Worm (Caenorhabditis elegans) whole organism, mixed stage, embryonic: ENCODE measurements around the gene lim-4.
A peak's percentile ranks its signal among the peaks of the same experiment; 100 is the strongest.

Experiments
- M03D4.4 ChIP-seq: sonication (generic microtip); optimal IDR thresholded peaks from 2 replicates; lab custom pipeline; 2017; ENCODE audit warnings: mild to moderate bottlenecking, missing genetic modification characterization, missing compliant biosample characterization
- bed-3 ChIP-seq: fragments of 200-800 bp; sonication (Bioruptor generic); optimal IDR thresholded peaks from 3 replicates; lab custom pipeline; 2018; ENCODE audit warnings: mild to moderate bottlenecking, missing genetic modification characterization, moderate library complexity, missing compliant biosample characterization
- ceh-39 ChIP-seq: fragments of 150-350 bp; optimal IDR thresholded peaks from 2 replicates; lab custom pipeline; 2014; ENCODE audit warnings: missing biosample characterization, missing genetic modification characterization
- ceh-43 ChIP-seq: fragments of 200-800 bp; sonication (Bioruptor generic); optimal IDR thresholded peaks from 2 replicates; lab custom pipeline; 2018; ENCODE audit warnings: mild to moderate bottlenecking, missing genetic modification characterization, moderate library complexity, missing compliant biosample characterization
- ces-1 ChIP-seq: fragments of 150-350 bp; optimal IDR thresholded peaks from 2 replicates; lab custom pipeline; 2014; ENCODE audit warnings: missing biosample characterization, missing genetic modification reagents, missing genetic modification characterization
- cnd-1 ChIP-seq: fragments of 200-800 bp; sonication (Bioruptor generic); optimal IDR thresholded peaks from 2 replicates; lab custom pipeline; 2018; ENCODE audit warnings: mild to moderate bottlenecking, missing genetic modification characterization, missing compliant biosample characterization
- drap-1 ChIP-seq: fragments of 200-800 bp; sonication (Bioruptor generic); optimal IDR thresholded peaks from 3 replicates; lab custom pipeline; 2018; ENCODE audit warnings: mild to moderate bottlenecking, missing genetic modification characterization, missing compliant biosample characterization
- elt-3 ChIP-seq: fragments of 150-350 bp; optimal IDR thresholded peaks from 2 replicates; lab custom pipeline; 2014; ENCODE audit warnings: missing biosample characterization, missing genetic modification characterization
- ham-2 ChIP-seq: fragments of 200-800 bp; sonication (Bioruptor generic); optimal IDR thresholded peaks from 2 replicates; lab custom pipeline; 2018; ENCODE audit warnings: mild to moderate bottlenecking, missing genetic modification characterization, missing compliant biosample characterization
- hlh-1 ChIP-seq: fragments of 150-350 bp; optimal IDR thresholded peaks from 2 replicates; lab custom pipeline; 2014; ENCODE audit warnings: missing biosample characterization, missing genetic modification reagents, missing genetic modification characterization
- lin-13 ChIP-seq: fragments of 150-350 bp; optimal IDR thresholded peaks from 2 replicates; lab custom pipeline; 2014; ENCODE audit warnings: missing biosample characterization, missing genetic modification characterization
- lin-32 ChIP-seq: fragments of 200-800 bp; sonication (Bioruptor generic); optimal IDR thresholded peaks from 2 replicates; lab custom pipeline; 2018; ENCODE audit warnings: mild to moderate bottlenecking, missing genetic modification characterization, missing compliant biosample characterization
- lsy-2 ChIP-seq: fragments of 150-350 bp; optimal IDR thresholded peaks from 2 replicates; lab custom pipeline; 2014; ENCODE audit warnings: missing biosample characterization, missing genetic modification characterization
- mab-5 ChIP-seq: fragments of 150-350 bp; optimal IDR thresholded peaks from 2 replicates; lab custom pipeline; 2014; ENCODE audit warnings: missing biosample characterization, missing genetic modification characterization
- mep-1 ChIP-seq: fragments of 150-350 bp; optimal IDR thresholded peaks from 2 replicates; lab custom pipeline; 2017; ENCODE audit warnings: missing biosample characterization, missing genetic modification reagents, missing genetic modification characterization, inconsistent platforms
- nhr-12 ChIP-seq: fragments of 150-350 bp; optimal IDR thresholded peaks from 2 replicates; lab custom pipeline; 2014; ENCODE audit warnings: missing biosample characterization, missing genetic modification characterization
- nhr-2 ChIP-seq: fragments of 150-350 bp; optimal IDR thresholded peaks from 2 replicates; lab custom pipeline; 2014; ENCODE audit warnings: missing biosample characterization, missing genetic modification characterization
- nhr-237 ChIP-seq: fragments of 150-350 bp; optimal IDR thresholded peaks from 2 replicates; lab custom pipeline; 2014; ENCODE audit warnings: missing biosample characterization, missing genetic modification characterization
- nhr-28 ChIP-seq: fragments of 150-350 bp; optimal IDR thresholded peaks from 2 replicates; lab custom pipeline; 2014; ENCODE audit warnings: missing biosample characterization, missing genetic modification characterization
- nhr-76 ChIP-seq: sonication (generic microtip); optimal IDR thresholded peaks from 2 replicates; lab custom pipeline; 2017; ENCODE audit warnings: missing biosample characterization, missing genetic modification characterization
- pha-4 ChIP-seq: fragments of 150-350 bp; optimal IDR thresholded peaks from 2 replicates; lab custom pipeline; 2018; ENCODE audit warnings: missing biosample characterization, missing genetic modification reagents, missing genetic modification characterization
- sem-2 ChIP-seq: fragments of 200-800 bp; sonication (Bioruptor generic); optimal IDR thresholded peaks from 2 replicates; lab custom pipeline; 2018; ENCODE audit warnings: mild to moderate bottlenecking, missing genetic modification characterization, missing compliant biosample characterization
- snpc-4 ChIP-seq: fragments of 150-350 bp; optimal IDR thresholded peaks from 2 replicates; lab custom pipeline; 2014; ENCODE audit warnings: missing biosample characterization, missing genetic modification characterization
- sptf-1 ChIP-seq: sonication (generic microtip); optimal IDR thresholded peaks from 2 replicates; lab custom pipeline; 2017; ENCODE audit warnings: mild to moderate bottlenecking, missing genetic modification characterization, moderate library complexity, missing compliant biosample characterization
- unc-120 ChIP-seq: sonication (generic microtip); optimal IDR thresholded peaks from 2 replicates; lab custom pipeline; 2017; ENCODE audit warnings: missing genetic modification characterization, missing compliant biosample characterization; ENCODE audit not compliant: poor library complexity, severe bottlenecking
- unc-39 ChIP-seq: fragments of 150-350 bp; optimal IDR thresholded peaks from 2 replicates; lab custom pipeline; 2014; ENCODE audit warnings: missing biosample characterization, missing genetic modification characterization
- unc-62 ChIP-seq: fragments of 150-350 bp; optimal IDR thresholded peaks from 2 replicates; lab custom pipeline; 2014; ENCODE audit warnings: missing biosample characterization, missing genetic modification reagents, missing genetic modification characterization
- zip-8 ChIP-seq: fragments of 150-350 bp; optimal IDR thresholded peaks from 2 replicates; lab custom pipeline; 2014; ENCODE audit warnings: missing biosample characterization, missing genetic modification characterization
- ztf-11 ChIP-seq: fragments of 150-350 bp; optimal IDR thresholded peaks from 2 replicates; lab custom pipeline; 2014; ENCODE audit warnings: missing biosample characterization, missing genetic modification characterization

lim-4 gene

DNA sequence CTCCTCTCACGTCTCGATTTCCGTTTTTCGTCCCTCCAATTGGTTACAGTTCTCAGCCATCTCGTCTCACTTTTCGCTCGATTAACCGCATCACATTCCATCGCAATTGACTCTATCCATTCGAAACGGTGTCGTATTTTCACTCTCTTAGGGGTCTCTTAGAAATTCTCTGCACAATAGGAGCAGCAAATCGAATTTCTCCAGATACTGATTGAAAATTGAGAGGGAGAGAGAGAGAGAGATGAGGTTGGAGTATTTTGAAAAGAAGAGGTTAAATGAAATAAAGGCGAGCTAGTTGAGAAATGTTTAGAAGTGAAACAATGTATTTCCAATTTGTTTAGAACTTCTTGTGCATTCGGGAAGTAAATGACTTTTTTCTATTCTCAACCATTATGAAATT lies 28.0 kb upstream of the lim-4 start:
- TF ChIP-seq ces-1 (GFP tag; lab: Kevin White, UChicago) (peak; percentile 96), nhr-237 (tag; lab: Kevin White, UChicago) (no peak)

- no peak for TF ChIP-seq bed-3
- no peak for TF ChIP-seq ceh-43 (GFP tag; lab: Kevin White, UChicago)
- no peak for TF ChIP-seq ces-1 (GFP tag; lab: Kevin White, UChicago)
- TF ChIP-seq nhr-28, result no peak
- no peak for TF ChIP-seq ham-2
- TF ChIP-seq cnd-1, result no peak
- peak; percentile 20 for TF ChIP-seq sptf-1 (tag; lab: Kevin White, UChicago)
- TF ChIP-seq unc-62 (GFP tag; lab: Kevin White, UChicago), result peak; percentile 76
- TF ChIP-seq unc-120 (tag; lab: Kevin White, UChicago), result peak; percentile 81
- TF ChIP-seq snpc-4, result no peak
- TF ChIP-seq hlh-1 (tag; lab: Kevin White, UChicago), result peak; percentile 100
- peak; percentile 42 for TF ChIP-seq M03D4.4 (tag; lab: Kevin White, UChicago)
- TF ChIP-seq nhr-76 (tag; lab: Kevin White, UChicago), result no peak
Observed at ce11 chrX:3900715-3901114, 27.4 kb upstream of the lim-4 start.

DNA sequence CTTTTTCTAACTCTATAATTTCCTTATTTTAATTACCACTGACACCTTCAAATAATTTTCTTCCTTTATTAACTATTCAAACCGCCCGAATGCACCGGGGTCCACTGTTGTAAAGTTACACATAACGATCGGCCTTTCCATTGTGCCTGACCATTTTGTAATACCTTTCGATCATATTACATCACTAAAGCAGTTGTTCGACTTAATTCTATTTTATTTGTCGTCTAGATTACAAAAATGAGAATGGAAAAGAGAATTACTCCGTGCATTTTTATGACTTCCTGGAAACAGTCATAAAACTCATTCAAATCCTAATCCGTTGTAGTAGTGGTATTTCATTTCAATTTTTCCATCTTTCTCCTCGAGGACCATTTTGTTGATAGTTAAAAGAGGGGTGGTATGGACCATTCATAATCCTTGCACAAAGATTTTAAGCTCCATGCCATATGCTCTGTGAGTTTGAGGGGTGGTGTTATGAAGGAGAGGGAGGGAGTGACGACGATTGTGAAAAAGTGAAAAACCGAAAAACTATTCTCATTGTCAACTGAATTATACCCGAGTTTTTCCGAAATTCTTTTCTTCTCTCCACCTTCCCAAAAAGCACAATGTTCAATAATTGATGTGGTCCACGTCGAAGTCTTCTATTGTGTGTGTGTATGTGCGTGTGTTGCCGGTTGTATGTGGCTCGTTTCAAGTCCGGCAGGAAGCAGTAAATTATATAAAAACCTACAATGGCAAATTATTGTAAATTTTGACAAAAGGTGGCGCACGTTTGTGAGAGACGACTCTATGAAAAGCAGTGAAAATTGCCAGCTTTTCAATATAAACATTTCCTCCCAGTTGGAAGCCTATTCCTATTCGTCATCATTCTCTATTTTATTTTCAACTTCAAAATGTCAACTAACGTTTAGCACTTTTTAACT lies 25.2 kb upstream of the lim-4 start:
- no peak for TF ChIP-seq unc-39 (tag; lab: Kevin White, UChicago)
- no peak for TF ChIP-seq cnd-1
- peak; percentile 67 for TF ChIP-seq unc-62 (GFP tag; lab: Kevin White, UChicago)
- TF ChIP-seq nhr-237 (tag; lab: Kevin White, UChicago), result no peak
- no peak for TF ChIP-seq mab-5
- peak; percentile 94 for TF ChIP-seq hlh-1 (tag; lab: Kevin White, UChicago)
- TF ChIP-seq unc-120 (tag; lab: Kevin White, UChicago), result peak; percentile 14
- TF ChIP-seq ztf-11 (tag; lab: Kevin White, UChicago), result no peak

ce11 chrX:3895577-3895976 lies 22.2 kb upstream of the lim-4 start, which contains the start of gene F47F2.3:
F47F2.3 (minus strand) TSS chrX:3895677.
- TF ChIP-seq snpc-4 (no peak), mab-5 (no peak)

ce11 chrX:3887595-3887994 lies 14.2 kb upstream of the lim-4 start:
- TF ChIP-seq ceh-39 (tag; lab: Kevin White, UChicago) (no peak), lsy-2 (tag; lab: Kevin White, UChicago) (no peak), ztf-11 (tag; lab: Kevin White, UChicago) (no peak), lin-13 (no peak), elt-3 (tag; lab: Kevin White, UChicago) (no peak), M03D4.4 (tag; lab: Kevin White, UChicago) (no peak)

ce11 chrX:3878233-3878632 lies 4.9 kb upstream of the lim-4 start, which contains the start of gene F47F2.1:
F47F2.1 (plus strand) TSS chrX:3878533.
- TF ChIP-seq nhr-2 (no peak), nhr-28 (no peak), mep-1 (no peak), unc-62 (GFP tag; lab: Kevin White, UChicago) (no peak), bed-3 (no peak), sem-2 (GFP tag; lab: Kevin White, UChicago) (no peak), lin-13 (no peak), snpc-4 (no peak), ceh-43 (GFP tag; lab: Kevin White, UChicago) (no peak), unc-39 (tag; lab: Kevin White, UChicago) (no peak), nhr-12 (tag; lab: Kevin White, UChicago) (no peak), cnd-1 (no peak), zip-8 (tag; lab: Kevin White, UChicago) (no peak), drap-1 (GFP tag; lab: Kevin White, UChicago) (no peak), lin-32 (GFP tag; lab: Kevin White, UChicago) (no peak), elt-3 (tag; lab: Kevin White, UChicago) (no peak), M03D4.4 (tag; lab: Kevin White, UChicago) (no peak), pha-4 (tag; lab: Kevin White, UChicago) (no peak)
